Fruit fly (Drosophila melanogaster) whole organism, embryonic: ENCODE data around the gene asl.

Source experiments
- Aef1 ChIP-seq: fragments of 200-800 bp; sonication (Bioruptor generic); IDR thresholded peaks from 3 replicates; pipeline ENCODE4 v1.3.6; 2022; ENCODE audit warnings: missing biosample characterization, missing genetic modification characterization
- CG10267 ChIP-seq: fragments of 200-800 bp; sonication (Bioruptor generic); optimal IDR thresholded peaks from 2 replicates; lab custom pipeline; 2018; ENCODE audit warnings: missing biosample characterization, mild to moderate bottlenecking, missing genetic modification characterization, moderate library complexity
- CG10654 ChIP-seq: fragments of 200-800 bp; sonication (Bioruptor generic); optimal IDR thresholded peaks from 2 replicates; lab custom pipeline; 2016; ENCODE audit warnings: missing biosample characterization, missing genetic modification characterization
- CG11560 ChIP-seq: fragments of 200-800 bp; sonication (Bioruptor generic); IDR thresholded peaks from 3 replicates; pipeline ENCODE4 v1.3.6; 2022; ENCODE audit warnings: missing biosample characterization, missing genetic modification characterization
- CG12659 ChIP-seq: fragments of 200-800 bp; sonication (Bioruptor generic); optimal IDR thresholded peaks from 3 replicates; lab custom pipeline; 2017; ENCODE audit warnings: mild to moderate bottlenecking, missing biosample characterization, missing genetic modification reagents, missing genetic modification characterization
- CG13123 ChIP-seq: fragments of 200-800 bp; sonication (Bioruptor generic); optimal IDR thresholded peaks from 2 replicates; lab custom pipeline; 2016; ENCODE audit warnings: missing biosample characterization, missing genetic modification characterization
- CG13296 ChIP-seq: fragments of 200-800 bp; sonication (Bioruptor generic); optimal IDR thresholded peaks from 3 replicates; lab custom pipeline; 2018; ENCODE audit warnings: missing biosample characterization, mild to moderate bottlenecking, missing genetic modification characterization
- CG13424 ChIP-seq: fragments of 200-800 bp; sonication (Bioruptor generic); optimal IDR thresholded peaks from 2 replicates; lab custom pipeline; 2019; ENCODE audit warnings: missing biosample characterization, mild to moderate bottlenecking, missing genetic modification characterization, moderate library complexity
- CG14860 ChIP-seq: fragments of 200-800 bp; sonication (Bioruptor generic); IDR thresholded peaks from 3 replicates; pipeline ENCODE4 v1.3.6; 2022; ENCODE audit warnings: missing biosample characterization, missing genetic modification characterization; ENCODE audit not compliant: partially characterized antibody
- CG15601 ChIP-seq: fragments of 200-800 bp; sonication (Bioruptor generic); optimal IDR thresholded peaks from 3 replicates; lab custom pipeline; 2019; ENCODE audit warnings: missing biosample characterization, mild to moderate bottlenecking, missing genetic modification characterization, moderate library complexity
- CG16813 ChIP-seq: fragments of 200-800 bp; sonication (Bioruptor generic); IDR thresholded peaks from 3 replicates; pipeline ENCODE4 v1.3.6; 2022; ENCODE audit warnings: missing biosample characterization, missing genetic modification characterization; ENCODE audit not compliant: partially characterized antibody
- CG17802 ChIP-seq: fragments of 200-800 bp; sonication (Bioruptor generic); optimal IDR thresholded peaks from 2 replicates; lab custom pipeline; 2018; ENCODE audit warnings: missing biosample characterization, mild to moderate bottlenecking, missing genetic modification characterization, moderate library complexity
- CG17829 ChIP-seq: fragments of 200-800 bp; optimal IDR thresholded peaks from 2 replicates; lab custom pipeline; 2019; ENCODE audit warnings: missing biosample characterization, mild to moderate bottlenecking, missing genetic modification characterization, moderate library complexity
- CG18262 ChIP-seq: fragments of 200-800 bp; optimal IDR thresholded peaks from 3 replicates; lab custom pipeline; 2019; ENCODE audit warnings: missing biosample characterization, mild to moderate bottlenecking, missing genetic modification characterization, moderate library complexity
- CG2712 ChIP-seq: fragments of 200-800 bp; optimal IDR thresholded peaks from 3 replicates; lab custom pipeline; 2019; ENCODE audit warnings: missing biosample characterization, mild to moderate bottlenecking, missing genetic modification characterization, moderate library complexity
- CG2875 ChIP-seq: fragments of 200-800 bp; sonication (Bioruptor generic); optimal IDR thresholded peaks from 2 replicates; lab custom pipeline; 2017; ENCODE audit warnings: missing biosample characterization, mild to moderate bottlenecking, missing genetic modification characterization, missing genetic modification reagents
- CG32532 ChIP-seq: fragments of 200-800 bp; sonication (Bioruptor generic); IDR thresholded peaks from 2 replicates; pipeline ENCODE4 v1.3.6; 2022; ENCODE audit warnings: missing biosample characterization, missing genetic modification characterization
- CG3838 ChIP-seq: fragments of 200-800 bp; sonication (Bioruptor generic); optimal IDR thresholded peaks from 3 replicates; lab custom pipeline; 2016; ENCODE audit warnings: missing biosample characterization, missing genetic modification characterization
- CG4404 ChIP-seq: fragments of 200-800 bp; sonication (Bioruptor generic); IDR thresholded peaks from 2 replicates; pipeline ENCODE4 v1.3.6; 2022; ENCODE audit warnings: missing biosample characterization, missing genetic modification characterization
- CG6689 ChIP-seq: fragments of 200-800 bp; sonication (Bioruptor generic); IDR thresholded peaks from 2 replicates; pipeline ENCODE4 v1.3.6; 2022; ENCODE audit warnings: missing biosample characterization, missing genetic modification characterization
- CG7556 ChIP-seq: fragments of 200-800 bp; sonication (Bioruptor generic); optimal IDR thresholded peaks from 2 replicates; lab custom pipeline; 2017; ENCODE audit warnings: missing biosample characterization, mild to moderate bottlenecking, missing genetic modification characterization
- CG9727 ChIP-seq: fragments of 200-800 bp; sonication (Bioruptor generic); optimal IDR thresholded peaks from 3 replicates; lab custom pipeline; 2017; ENCODE audit warnings: missing biosample characterization, mild to moderate bottlenecking, missing genetic modification characterization
- Doc3 ChIP-seq: fragments of 200-800 bp; sonication (Bioruptor generic); IDR thresholded peaks from 3 replicates; pipeline ENCODE4 v1.3.6; 2022; ENCODE audit warnings: missing biosample characterization, missing genetic modification characterization; ENCODE audit not compliant: partially characterized antibody
- Dp ChIP-seq: fragments of 200-800 bp; sonication (Bioruptor generic); optimal IDR thresholded peaks from 2 replicates; lab custom pipeline; 2018; ENCODE audit warnings: missing biosample characterization, mild to moderate bottlenecking, missing genetic modification characterization, moderate library complexity
- HLH54F ChIP-seq: fragments of 200-800 bp; sonication (Bioruptor generic); optimal IDR thresholded peaks from 3 replicates; lab custom pipeline; 2016; ENCODE audit warnings: missing biosample characterization, missing genetic modification characterization
- Hr78 ChIP-seq, 2 experiments: fragments of 200-800 bp in 1 of 2; fragments of >200 bp in 1 of 2; sonication (Bioruptor generic) in 1 of 2; optimal IDR thresholded peaks; 2 replicates each; lab custom pipeline; 2017 to 2019; ENCODE audit warnings: missing biosample characterization in 2 of 2, missing genetic modification characterization in 2 of 2, mild to moderate bottlenecking in 1 of 2, moderate library complexity in 1 of 2
- Lhr ChIP-seq: fragments of 200-800 bp; sonication (Bioruptor generic); optimal IDR thresholded peaks from 3 replicates; lab custom pipeline; 2017; ENCODE audit warnings: mild to moderate bottlenecking, missing biosample characterization, missing genetic modification reagents, missing genetic modification characterization
- Nf-YB ChIP-seq: fragments of 200-800 bp; sonication (Bioruptor generic); optimal IDR thresholded peaks from 3 replicates; lab custom pipeline; 2019; ENCODE audit warnings: missing biosample characterization, mild to moderate bottlenecking, missing genetic modification characterization, moderate library complexity
- NfI ChIP-seq: fragments of 200-800 bp; sonication (Bioruptor generic); optimal IDR thresholded peaks from 3 replicates; lab custom pipeline; 2018; ENCODE audit warnings: missing biosample characterization, mild to moderate bottlenecking, missing genetic modification characterization, moderate library complexity
- Xbp1 ChIP-seq: fragments of 200-800 bp; sonication (Bioruptor generic); optimal IDR thresholded peaks from 3 replicates; lab custom pipeline; 2016; ENCODE audit warnings: missing biosample characterization, mild to moderate bottlenecking, missing genetic modification characterization
- YL-1 ChIP-seq: fragments of 200-800 bp; sonication (Bioruptor generic); optimal IDR thresholded peaks from 3 replicates; lab custom pipeline; 2017; ENCODE audit warnings: missing biosample characterization, mild to moderate bottlenecking, missing genetic modification characterization
- cg ChIP-seq: fragments of 200-800 bp; sonication (Bioruptor generic); optimal IDR thresholded peaks from 3 replicates; lab custom pipeline; 2019; ENCODE audit warnings: missing biosample characterization, mild to moderate bottlenecking, missing genetic modification characterization, moderate library complexity
- dpn ChIP-seq, 2 experiments: fragments of 200-800 bp; sonication (Bioruptor generic); optimal IDR thresholded peaks; 3 replicates each; lab custom pipeline; 2016; ENCODE audit warnings: missing biosample characterization in 2 of 2, missing genetic modification characterization in 2 of 2
- gfzf ChIP-seq: fragments of 200-800 bp; sonication (Bioruptor generic); optimal IDR thresholded peaks from 2 replicates; lab custom pipeline; 2016; ENCODE audit warnings: missing biosample characterization, mild to moderate bottlenecking, missing genetic modification characterization, moderate library complexity
- grau ChIP-seq: fragments of 200-800 bp; optimal IDR thresholded peaks from 3 replicates; lab custom pipeline; 2019; ENCODE audit warnings: missing biosample characterization, mild to moderate bottlenecking, missing genetic modification characterization, moderate library complexity
- hbn ChIP-seq: fragments of 200-800 bp; sonication (Bioruptor generic); IDR thresholded peaks from 2 replicates; pipeline ENCODE4 v1.3.6; 2022; ENCODE audit warnings: missing biosample characterization, missing genetic modification characterization; ENCODE audit not compliant: partially characterized antibody
- lola ChIP-seq, 3 experiments: fragments of >200 bp in 2 of 3; fragments of 200-800 bp in 1 of 3; sonication (Bioruptor generic) in 1 of 3; optimal IDR thresholded peaks; 2 replicates each; lab custom pipeline; 2017 to 2019; ENCODE audit warnings: missing biosample characterization in 3 of 3, missing genetic modification characterization in 3 of 3, mild to moderate bottlenecking in 1 of 3, moderate library complexity in 1 of 3
- nerfin-2 ChIP-seq: fragments of 200-800 bp; sonication (Bioruptor generic); IDR thresholded peaks from 2 replicates; pipeline ENCODE4 v1.3.6; 2022; ENCODE audit warnings: missing biosample characterization, missing genetic modification characterization; ENCODE audit not compliant: partially characterized antibody
- pfk ChIP-seq: fragments of 200-800 bp; sonication (Bioruptor generic); optimal IDR thresholded peaks from 2 replicates; lab custom pipeline; 2018; ENCODE audit warnings: missing biosample characterization, mild to moderate bottlenecking, missing genetic modification characterization, moderate library complexity
- pzg ChIP-seq: fragments of 200-800 bp; sonication (Bioruptor generic); optimal IDR thresholded peaks from 3 replicates; lab custom pipeline; 2018; ENCODE audit warnings: missing biosample characterization, mild to moderate bottlenecking, missing genetic modification characterization, moderate library complexity
- row ChIP-seq: fragments of 200-800 bp; sonication (Bioruptor generic); IDR thresholded peaks from 3 replicates; pipeline ENCODE4 v1.3.6; 2022; ENCODE audit warnings: missing biosample characterization, missing genetic modification characterization
- shn ChIP-seq: fragments of 200-800 bp; sonication (Bioruptor generic); optimal IDR thresholded peaks from 3 replicates; lab custom pipeline; 2016; ENCODE audit warnings: missing biosample characterization, missing genetic modification characterization
- slou ChIP-seq: fragments of 200-800 bp; sonication (Bioruptor generic); optimal IDR thresholded peaks from 3 replicates; lab custom pipeline; 2016; ENCODE audit warnings: missing biosample characterization, missing genetic modification characterization
- slp2 ChIP-seq: fragments of 200-800 bp; sonication (Bioruptor generic); optimal IDR thresholded peaks from 2 replicates; lab custom pipeline; 2016; ENCODE audit warnings: missing biosample characterization, missing genetic modification characterization
- sna ChIP-seq: fragments of 200-800 bp; sonication (Bioruptor generic); IDR thresholded peaks from 2 replicates; pipeline ENCODE4 v1.3.6; 2022; ENCODE audit warnings: missing biosample characterization, missing genetic modification characterization; ENCODE audit not compliant: partially characterized antibody
- stwl ChIP-seq: fragments of 200-800 bp; sonication (Bioruptor generic); optimal IDR thresholded peaks from 3 replicates; lab custom pipeline; 2018; ENCODE audit warnings: missing biosample characterization, mild to moderate bottlenecking, missing genetic modification characterization, moderate library complexity
- tgo ChIP-seq: fragments of 200-800 bp; sonication (Bioruptor generic); IDR thresholded peaks from 3 replicates; pipeline ENCODE4 v1.3.6; 2022; ENCODE audit warnings: missing biosample characterization, missing genetic modification characterization

Gene asl

dm6 chr3R:5591398-5591853, 14.9 kb downstream of the asl start, which contains the start of the genes noi and Vha26 (continued):
- TF ChIP-seq CG10654 (GFP tag; lab: Kevin White, UChicago) = peak; percentile 33
- TF ChIP-seq CG10267 (tag; lab: Kevin White, UChicago) = peak; percentile 72
- TF ChIP-seq CG14860 = peak; percentile 36; the same call in 1 of the 3 replicates
- 0 out of 3 replicates have a peak, but pooled peaks have one; percentile 25 for TF ChIP-seq Aef1 (GFP tag; lab: Robert Waterston, UW)
- TF ChIP-seq CG13424 (tag; lab: Kevin White, UChicago) = peak; percentile 63
- no peak for TF ChIP-seq tgo (GFP tag; lab: Robert Waterston, UW)
- TF ChIP-seq Nf-YB (GFP tag; lab: Kevin White, UChicago) = no peak
- TF ChIP-seq CG7556 = no peak
- TF ChIP-seq Dp (GFP tag; lab: Kevin White, UChicago) = peak; percentile 32
- TF ChIP-seq CG15601 (tag; lab: Kevin White, UChicago) = peak; percentile 68
- TF ChIP-seq CG12659 (GFP tag; lab: Kevin White, UChicago) = peak; percentile 81
- TF ChIP-seq sna (GFP tag; lab: Robert Waterston, UW) = peak; percentile 37; the same call in 1 of the 2 replicates
- TF ChIP-seq nerfin-2 = peak; percentile 30; the same call in 1 of the 2 replicates
- peak; percentile 64; the same call in 1 of the 2 replicates for TF ChIP-seq CG32532 (GFP tag; lab: Robert Waterston, UW)
- TF ChIP-seq slou (GFP tag; lab: Kevin White, UChicago) = peak; percentile 10
- 0 out of 2 replicates have a peak, but pooled peaks have one; percentile 27 for TF ChIP-seq hbn (GFP tag; lab: Robert Waterston, UW)
- TF ChIP-seq CG4404 = no peak
- peak; percentile 20 for TF ChIP-seq shn (GFP tag; lab: Kevin White, UChicago)
- no peak for TF ChIP-seq CG13123
- peak; percentile 38 for TF ChIP-seq Xbp1 (GFP tag; lab: Kevin White, UChicago)
- no peak for TF ChIP-seq CG3838 (GFP tag; lab: Kevin White, UChicago)
- peak; percentile 73 for TF ChIP-seq CG17829
- TF ChIP-seq row (GFP tag; lab: Robert Waterston, UW) = peak; percentile 91
- no peak for TF ChIP-seq slp2 (GFP tag; lab: Kevin White, UChicago)
- peak; percentile 56 for TF ChIP-seq cg (GFP tag; lab: Kevin White, UChicago)
- TF ChIP-seq CG16813 = peak; percentile 73
- peak; percentile 39 for TF ChIP-seq pfk (GFP tag; lab: Kevin White, UChicago)
- TF ChIP-seq pzg (GFP tag; lab: Kevin White, UChicago) = peak; percentile 90
- TF ChIP-seq CG17802 (tag; lab: Kevin White, UChicago) = peak; percentile 94
- peak; percentile 37 for TF ChIP-seq CG18262 (tag; lab: Kevin White, UChicago)
- TF ChIP-seq CG9727 = peak; percentile 60
- TF ChIP-seq grau (tag; lab: Kevin White, UChicago) = peak; percentile 72
- peak; percentile 12 for TF ChIP-seq CG2875 (GFP tag; lab: Kevin White, UChicago)
- peak; percentile 74 for TF ChIP-seq CG2712 (tag; lab: Kevin White, UChicago)
- TF ChIP-seq lola (GFP tag; optimal IDR thresholded peaks at IDR 0.05; lab: Kevin White, UChicago) = peak in 2 of 3 experiments; percentile 45 to 100
- TF ChIP-seq dpn (GFP tag; optimal IDR thresholded peaks at IDR 0.05; lab: Kevin White, UChicago) = peak; percentile 16 to 21
- peak; percentile 40; the same call in 2 of the 3 replicates for TF ChIP-seq CG11560 (tag; lab: Robert Waterston, UW)
- TF ChIP-seq Doc3 (GFP tag; lab: Robert Waterston, UW) = peak; percentile 46; the same call in 2 of the 3 replicates
- TF ChIP-seq YL-1 (GFP tag; lab: Kevin White, UChicago) = peak; percentile 45
- peak in 1 of 2 experiments; percentile 54 for TF ChIP-seq Hr78 (GFP tag; optimal IDR thresholded peaks at IDR 0.05; lab: Kevin White, UChicago)
- peak; percentile 68 for TF ChIP-seq gfzf
- peak; percentile 75 for TF ChIP-seq stwl (tag; lab: Kevin White, UChicago)
- peak; percentile 34; the same call in 1 of the 2 replicates for TF ChIP-seq CG6689
- TF ChIP-seq HLH54F (GFP tag; lab: Kevin White, UChicago) = peak; percentile 50
- peak; percentile 7 for TF ChIP-seq CG13296 (GFP tag; lab: Kevin White, UChicago)
- TF ChIP-seq Lhr = peak; percentile 56
- TF ChIP-seq NfI (GFP tag; lab: Kevin White, UChicago) = peak; percentile 44
